Worm (Caenorhabditis elegans) whole organism, late embryonic: ENCODE results near the gene F17C8.6.

ENCODE experiments used
- ama-1 ChIP-seq: fragments of 150-350 bp; optimal IDR thresholded peaks from 2 replicates; lab custom pipeline; 2014
- ceh-31 ChIP-seq: sonication (generic microtip); optimal IDR thresholded peaks from 2 replicates; lab custom pipeline; 2016; ENCODE audit warnings: missing genetic modification characterization, missing compliant biosample characterization
- che-1 ChIP-seq: sonication (generic microtip); optimal IDR thresholded peaks from 2 replicates; lab custom pipeline; 2016; ENCODE audit warnings: mild to moderate bottlenecking, missing genetic modification characterization, missing compliant biosample characterization
- ets-4 ChIP-seq: sonication (generic microtip); optimal IDR thresholded peaks from 2 replicates; lab custom pipeline; 2016; ENCODE audit warnings: missing genetic modification characterization, missing compliant biosample characterization
- eyg-1 ChIP-seq: sonication (generic microtip); optimal IDR thresholded peaks from 2 replicates; lab custom pipeline; 2016; ENCODE audit warnings: missing genotype, missing genetic modification characterization, missing compliant biosample characterization
- madf-2 ChIP-seq: sonication (generic microtip); optimal IDR thresholded peaks from 2 replicates; lab custom pipeline; 2017; ENCODE audit warnings: missing genetic modification characterization, missing compliant biosample characterization
- nfya-1 ChIP-seq: sonication (generic microtip); optimal IDR thresholded peaks from 2 replicates; lab custom pipeline; 2017; ENCODE audit warnings: missing genetic modification characterization, mild to moderate bottlenecking, missing compliant biosample characterization, antibody characterized with exemption, moderate library complexity
- nhr-11 ChIP-seq: fragments of 150-350 bp; optimal IDR thresholded peaks from 2 replicates; lab custom pipeline; 2014; ENCODE audit warnings: missing biosample characterization, missing genetic modification characterization
- pha-4 ChIP-seq: fragments of 150-350 bp; optimal IDR thresholded peaks from 2 replicates; lab custom pipeline; 2018; ENCODE audit warnings: missing biosample characterization, missing genetic modification reagents, missing genetic modification characterization
- pros-1 ChIP-seq: fragments of 150-350 bp; optimal IDR thresholded peaks from 2 replicates; lab custom pipeline; 2014; ENCODE audit warnings: missing biosample characterization, missing genetic modification reagents, missing genetic modification characterization
- tbx-2 ChIP-seq: sonication (generic microtip); optimal IDR thresholded peaks from 2 replicates; lab custom pipeline; 2016; ENCODE audit warnings: missing genetic modification characterization, missing compliant biosample characterization
- unc-86 ChIP-seq: sonication (generic microtip); optimal IDR thresholded peaks from 2 replicates; lab custom pipeline; 2016; ENCODE audit warnings: missing genetic modification characterization, missing compliant biosample characterization

ce11 chrIII:4739975-4740374 lies 5.9 kb downstream of the F17C8.6 start, which contains the start of gene ras-2:
- TF ChIP-seq pros-1 = no peak
- no peak for TF ChIP-seq nhr-11 (tag; lab: Kevin White, UChicago)
- no peak for TF ChIP-seq ama-1 (lab: Kevin White, UChicago)
- no peak for TF ChIP-seq madf-2 (tag; lab: Kevin White, UChicago)
- no peak for TF ChIP-seq ets-4 (tag; lab: Kevin White, UChicago)
- no peak for TF ChIP-seq che-1 (tag; lab: Kevin White, UChicago)
- TF ChIP-seq ceh-31 (tag; lab: Kevin White, UChicago) = no peak
- TF ChIP-seq pha-4 (tag; lab: Kevin White, UChicago) = no peak
- no peak for TF ChIP-seq eyg-1
- TF ChIP-seq nfya-1 (tag; lab: Kevin White, UChicago) = no peak
- no peak for TF ChIP-seq unc-86
- no peak for TF ChIP-seq tbx-2 (tag; lab: Kevin White, UChicago)
